Worm (Caenorhabditis elegans) whole organism, L1 larva: ENCODE results near the gene cdk-11.2.

Experiments
- C16A3.4 ChIP-seq: fragments of 150-350 bp; optimal IDR thresholded peaks from 2 replicates; lab custom pipeline; 2014; ENCODE audit warnings: missing biosample characterization, missing genetic modification characterization
- C34B4.2 ChIP-seq: sonication (generic microtip); optimal IDR thresholded peaks from 2 replicates; lab custom pipeline; 2017; ENCODE audit warnings: mild to moderate bottlenecking, missing genetic modification characterization, missing compliant biosample characterization
- F16B12.6 ChIP-seq: fragments of 150-350 bp; optimal IDR thresholded peaks from 2 replicates; lab custom pipeline; 2014; ENCODE audit warnings: missing biosample characterization, missing genetic modification characterization
- ama-1 ChIP-seq: fragments of 150-350 bp; optimal IDR thresholded peaks from 2 replicates; lab custom pipeline; 2014
- blmp-1 ChIP-seq: fragments of 150-350 bp; optimal IDR thresholded peaks from 2 replicates; lab custom pipeline; 2014; ENCODE audit warnings: missing biosample characterization, missing genetic modification characterization
- ceh-63 ChIP-seq: fragments of 200-800 bp; sonication (Bioruptor generic); optimal IDR thresholded peaks from 2 replicates; lab custom pipeline; 2018; ENCODE audit warnings: mild to moderate bottlenecking, missing genetic modification characterization, missing compliant biosample characterization
- ceh-82 ChIP-seq, 3 experiments: fragments of 150-350 bp in 1 of 3; sonication (generic microtip) in 2 of 3; optimal IDR thresholded peaks; 2 replicates each; lab custom pipeline; 2014 to 2017; ENCODE audit warnings: missing biosample characterization in 3 of 3, missing genetic modification characterization in 3 of 3
- ceh-88 ChIP-seq: fragments of 200-800 bp; sonication (Bioruptor generic); IDR thresholded peaks from 2 replicates; pipeline ENCODE4 v1.3.6; 2022; ENCODE audit warnings: missing genetic modification characterization, missing compliant biosample characterization
- ces-1 ChIP-seq: fragments of 150-350 bp; optimal IDR thresholded peaks from 2 replicates; lab custom pipeline; 2014; ENCODE audit warnings: missing biosample characterization, missing genetic modification reagents, missing genetic modification characterization
- efl-1 ChIP-seq, 4 experiments: fragments of 150-350 bp; optimal IDR thresholded peaks in 3 of 4; peaks in 1 of 4; 1 replicate in 1 of 4; 2 replicates in 3 of 4; lab custom pipeline; 2014; ENCODE audit warnings: missing biosample characterization in 2 of 4, missing genetic modification characterization in 2 of 4, missing genetic modification reagents in 2 of 4
- elt-2 ChIP-seq: sonication (generic microtip); optimal IDR thresholded peaks from 2 replicates; lab custom pipeline; 2016; ENCODE audit warnings: missing genetic modification characterization, mild to moderate bottlenecking, inconsistent platforms, missing compliant biosample characterization, missing genetic modification reagents
- fkh-10 ChIP-seq: sonication (generic microtip); optimal IDR thresholded peaks from 2 replicates; lab custom pipeline; 2017; ENCODE audit warnings: missing biosample characterization, missing genetic modification reagents, missing genetic modification characterization
- fkh-8 ChIP-seq: sonication (generic microtip); optimal IDR thresholded peaks from 2 replicates; lab custom pipeline; 2016; ENCODE audit warnings: mild to moderate bottlenecking, missing genetic modification characterization, missing compliant biosample characterization
- fos-1 ChIP-seq: fragments of 150-350 bp; optimal IDR thresholded peaks from 2 replicates; lab custom pipeline; 2014; ENCODE audit warnings: missing biosample characterization, missing genetic modification characterization
- grh-1 ChIP-seq: fragments of 200-800 bp; sonication (Bioruptor generic); IDR thresholded peaks from 2 replicates; pipeline ENCODE4 v1.3.6; 2022; ENCODE audit warnings: missing genetic modification reagents, missing genetic modification characterization, missing compliant biosample characterization
- hlh-4 ChIP-seq: sonication (generic microtip); optimal IDR thresholded peaks from 2 replicates; lab custom pipeline; 2016; ENCODE audit warnings: mild to moderate bottlenecking, missing genetic modification characterization, missing compliant biosample characterization
- irx-1 ChIP-seq: sonication (generic microtip); optimal IDR thresholded peaks from 2 replicates; lab custom pipeline; 2016; ENCODE audit warnings: missing genetic modification characterization, missing compliant biosample characterization
- isw-1 ChIP-seq: fragments of 200-800 bp; sonication (Bioruptor generic); IDR thresholded peaks from 2 replicates; pipeline ENCODE4 v1.3.6; 2022; ENCODE audit warnings: missing genetic modification characterization, missing compliant biosample characterization
- lin-13 ChIP-seq: fragments of 150-350 bp; optimal IDR thresholded peaks from 2 replicates; lab custom pipeline; 2014; ENCODE audit warnings: missing biosample characterization, missing genetic modification reagents, missing genetic modification characterization
- lin-14 ChIP-seq: fragments of 200-800 bp; sonication (Bioruptor generic); optimal IDR thresholded peaks from 2 replicates; lab custom pipeline; 2018; ENCODE audit warnings: mild to moderate bottlenecking, missing genetic modification characterization, moderate library complexity, missing compliant biosample characterization
- lin-15B ChIP-seq: fragments of 150-350 bp; sonication (generic microtip); optimal IDR thresholded peaks from 3 replicates; lab custom pipeline; 2014; ENCODE audit warnings: missing biosample characterization, missing genetic modification characterization
- lin-39 ChIP-seq: fragments of 150-350 bp; optimal IDR thresholded peaks from 2 replicates; lab custom pipeline; 2014; ENCODE audit warnings: missing biosample characterization, missing genetic modification reagents, missing genetic modification characterization
- lsy-2 ChIP-seq, 2 experiments: fragments of 150-350 bp; optimal IDR thresholded peaks; 2 replicates each; lab custom pipeline; 2014; ENCODE audit warnings: missing biosample characterization in 2 of 2, missing genetic modification characterization in 2 of 2
- mab-9 ChIP-seq: fragments of 200-800 bp; sonication (Bioruptor generic); IDR thresholded peaks from 2 replicates; pipeline ENCODE4 v1.3.6; 2022; ENCODE audit warnings: missing genetic modification reagents, missing genetic modification characterization, missing compliant biosample characterization
- mep-1 ChIP-seq: fragments of 150-350 bp; optimal IDR thresholded peaks from 2 replicates; lab custom pipeline; 2014; ENCODE audit warnings: missing biosample characterization, missing genetic modification characterization
- nhr-19 ChIP-seq: fragments of 200-800 bp; sonication (Bioruptor generic); conservative IDR thresholded peaks from 2 replicates; pipeline ENCODE4 v1.3.6; 2022; ENCODE audit warnings: missing genetic modification characterization, missing compliant biosample characterization
- nhr-20 ChIP-seq: sonication (generic microtip); optimal IDR thresholded peaks from 2 replicates; lab custom pipeline; 2016; ENCODE audit warnings: mild to moderate bottlenecking, missing genetic modification characterization, missing compliant biosample characterization
- nhr-47 ChIP-seq: sonication (generic microtip); optimal IDR thresholded peaks from 2 replicates; lab custom pipeline; 2016; ENCODE audit warnings: mild to moderate bottlenecking, missing genetic modification characterization, moderate library complexity, missing compliant biosample characterization
- nhr-71 ChIP-seq: sonication (generic microtip); optimal IDR thresholded peaks from 2 replicates; lab custom pipeline; 2016; ENCODE audit warnings: mild to moderate bottlenecking, missing genetic modification characterization, moderate library complexity, missing compliant biosample characterization
- nhr-77 ChIP-seq: fragments of 150-350 bp; optimal IDR thresholded peaks from 2 replicates; lab custom pipeline; 2014; ENCODE audit warnings: missing biosample characterization, missing genetic modification characterization
- nhr-85 ChIP-seq: sonication (generic microtip); peaks from one replicate; lab custom pipeline; 2016; ENCODE audit warnings: missing genetic modification characterization, inconsistent platforms, missing compliant biosample characterization
- nhr-90 ChIP-seq: sonication (generic microtip); optimal IDR thresholded peaks from 2 replicates; lab custom pipeline; 2016; ENCODE audit warnings: mild to moderate bottlenecking, missing genetic modification characterization, missing compliant biosample characterization; ENCODE audit not compliant: poor library complexity
- pag-3 ChIP-seq: sonication (generic microtip); optimal IDR thresholded peaks from 2 replicates; lab custom pipeline; 2017; ENCODE audit warnings: missing genetic modification characterization, mild to moderate bottlenecking, missing compliant biosample characterization, antibody characterized with exemption, borderline replicate concordance; ENCODE audit not compliant: insufficient read depth
- pax-3 ChIP-seq: fragments of 200-800 bp; sonication (Bioruptor generic); optimal IDR thresholded peaks from 2 replicates; lab custom pipeline; 2018; ENCODE audit warnings: mild to moderate bottlenecking, missing genetic modification characterization, moderate library complexity, missing compliant biosample characterization
- rnt-1 ChIP-seq: sonication (generic microtip); optimal IDR thresholded peaks from 2 replicates; lab custom pipeline; 2016; ENCODE audit warnings: mild to moderate bottlenecking, missing genetic modification characterization, moderate library complexity, missing compliant biosample characterization
- snu-23 ChIP-seq: sonication (generic microtip); optimal IDR thresholded peaks from 2 replicates; lab custom pipeline; 2016; ENCODE audit warnings: missing genetic modification characterization, missing compliant biosample characterization
- sox-4 ChIP-seq: sonication (generic microtip); optimal IDR thresholded peaks from 2 replicates; lab custom pipeline; 2016; ENCODE audit warnings: missing genetic modification characterization, missing compliant biosample characterization
- swsn-7 ChIP-seq: sonication (generic microtip); optimal IDR thresholded peaks from 2 replicates; lab custom pipeline; 2016; ENCODE audit warnings: missing genetic modification characterization, missing compliant biosample characterization
- tbx-2 ChIP-seq: sonication (generic microtip); optimal IDR thresholded peaks from 2 replicates; lab custom pipeline; 2016; ENCODE audit warnings: missing genetic modification characterization, missing compliant biosample characterization
- tlp-1 ChIP-seq: fragments of 150-350 bp; optimal IDR thresholded peaks from 2 replicates; lab custom pipeline; 2014; ENCODE audit warnings: missing biosample characterization, missing genetic modification characterization
- unc-130 ChIP-seq: fragments of 150-350 bp; optimal IDR thresholded peaks from 2 replicates; lab custom pipeline; 2017; ENCODE audit warnings: missing biosample characterization, missing genetic modification characterization, inconsistent platforms
- unc-86 ChIP-seq: sonication (generic microtip); optimal IDR thresholded peaks from 2 replicates; lab custom pipeline; 2016; ENCODE audit warnings: missing genetic modification characterization, missing compliant biosample characterization
- vab-15 ChIP-seq: sonication (generic microtip); optimal IDR thresholded peaks from 2 replicates; lab custom pipeline; 2017; ENCODE audit warnings: missing genotype, mild to moderate bottlenecking, missing genetic modification characterization, missing compliant biosample characterization
- xbp-1 ChIP-seq: sonication (generic microtip); optimal IDR thresholded peaks from 2 replicates; lab custom pipeline; 2016; ENCODE audit warnings: missing genetic modification characterization, missing compliant biosample characterization
- zip-4 ChIP-seq: fragments of 200-800 bp; sonication (Bioruptor generic); optimal IDR thresholded peaks from 2 replicates; lab custom pipeline; 2018; ENCODE audit warnings: mild to moderate bottlenecking, missing genetic modification characterization, moderate library complexity, missing compliant biosample characterization

The cdk-11.2 gene

ce11 chrX:10394238-10394637 lies 25.3 kb downstream of the cdk-11.2 start:
- TF ChIP-seq mep-1 (tag; lab: Kevin White, UChicago), result peak; percentile 40
- TF ChIP-seq lsy-2 (tag; optimal IDR thresholded peaks at IDR 0.05; lab: Kevin White, UChicago), result peak in 1 of 2 experiments; percentile 19
- TF ChIP-seq hlh-4, result no peak
- peak; percentile 69 for TF ChIP-seq nhr-71 (tag; lab: Kevin White, UChicago)
- no peak for TF ChIP-seq elt-2 (tag; lab: Kevin White, UChicago)
- peak; percentile 41 for TF ChIP-seq nhr-20
- no peak for TF ChIP-seq irx-1 (tag; lab: Kevin White, UChicago)
- peak; percentile 76 for TF ChIP-seq lin-14 (GFP tag; lab: Kevin White, UChicago)
- no peak for TF ChIP-seq lin-13 (GFP tag; lab: Kevin White, UChicago)
- TF ChIP-seq tbx-2 (tag; lab: Kevin White, UChicago), result peak; percentile 20
- TF ChIP-seq pag-3 (tag; lab: Kevin White, UChicago), result peak; percentile 33
- peak; percentile 30; the same call in 1 of the 2 replicates for TF ChIP-seq nhr-19
- no peak for TF ChIP-seq efl-1 (optimal IDR thresholded peaks at IDR 0.05; lab: Kevin White, UChicago)
- peak in 1 of 2 experiments; percentile 15 for TF ChIP-seq efl-1 (GFP tag; optimal IDR thresholded peaks at IDR 0.05 in 1 of 2; lab: Kevin White, UChicago)
- TF ChIP-seq rnt-1, result peak; percentile 46
- TF ChIP-seq snu-23 (GFP tag; lab: Kevin White, UChicago), result peak; percentile 47

- TF ChIP-seq ama-1 (lab: Kevin White, UChicago) (no peak), fkh-10 (GFP tag; lab: Kevin White, UChicago) (no peak), tlp-1 (tag; lab: Kevin White, UChicago) (no peak), F16B12.6 (tag; lab: Kevin White, UChicago) (no peak), mab-9 (GFP tag; lab: Robert Waterston, UW) (no peak), lin-14 (GFP tag; lab: Kevin White, UChicago) (peak; percentile 48), fos-1 (tag; lab: Kevin White, UChicago) (no peak), unc-130 (no peak), blmp-1 (tag; lab: Kevin White, UChicago) (peak; percentile 62), nhr-85 (peak; percentile 71), nhr-47 (tag; lab: Kevin White, UChicago) (no peak), zip-4 (GFP tag; lab: Kevin White, UChicago) (no peak), xbp-1 (no peak), mep-1 (tag; lab: Kevin White, UChicago) (no peak), elt-2 (tag; lab: Kevin White, UChicago) (no peak), ces-1 (no peak), fkh-8 (tag; lab: Kevin White, UChicago) (no peak), vab-15 (tag; lab: Kevin White, UChicago) (no peak), lsy-2 (tag; optimal IDR thresholded peaks at IDR 0.05; lab: Kevin White, UChicago) (no peak), grh-1 (no peak), ceh-63 (GFP tag; lab: Kevin White, UChicago) (no peak), swsn-7 (tag; lab: Kevin White, UChicago) (no peak), pag-3 (tag; lab: Kevin White, UChicago) (peak; percentile 43), snu-23 (GFP tag; lab: Kevin White, UChicago) (peak; percentile 8), isw-1 (GFP tag; lab: Robert Waterston, UW) (no peak), nhr-77 (tag; lab: Kevin White, UChicago) (no peak), C16A3.4 (tag; lab: Kevin White, UChicago) (no peak), ceh-88 (GFP tag; lab: Robert Waterston, UW) (no peak)
These were observed 26.2 kb downstream of the cdk-11.2 start for ce11 chrX:10393362-10393761.

- TF ChIP-seq nhr-90 (tag; lab: Kevin White, UChicago) (no peak), sox-4 (no peak), ceh-82 (tag; optimal IDR thresholded peaks at IDR 0.05; lab: Kevin White, UChicago) (no peak), C34B4.2 (tag; lab: Kevin White, UChicago) (no peak), lin-15B (no peak), tbx-2 (tag; lab: Kevin White, UChicago) (no peak), pax-3 (tag; lab: Kevin White, UChicago) (no peak), lin-14 (GFP tag; lab: Kevin White, UChicago) (peak; percentile 7), rnt-1 (no peak), snu-23 (GFP tag; lab: Kevin White, UChicago) (no peak), blmp-1 (tag; lab: Kevin White, UChicago) (peak; percentile 44), fkh-8 (tag; lab: Kevin White, UChicago) (no peak), hlh-4 (no peak), unc-86 (tag; lab: Kevin White, UChicago) (no peak), lin-39 (tag; lab: Kevin White, UChicago) (no peak)
These were observed 26.8 kb downstream of the cdk-11.2 start for ce11 chrX:10392792-10393191.
